Fruit fly (Drosophila melanogaster) whole organism, embryonic: ENCODE results near the gene CG17364.
A peak's percentile ranks its signal among the peaks of the same experiment; 100 is the strongest.

Experiments
- Ada2b ChIP-seq: fragments of 200-800 bp; sonication (Bioruptor generic); IDR thresholded peaks from 2 replicates; pipeline ENCODE4 v1.3.6; 2022; ENCODE audit warnings: missing biosample characterization, missing genetic modification characterization
- CG10274 ChIP-seq: fragments of 200-800 bp; sonication (Bioruptor generic); optimal IDR thresholded peaks from 3 replicates; lab custom pipeline; 2017; ENCODE audit warnings: missing biosample characterization, mild to moderate bottlenecking, missing genetic modification characterization
- CG12236 ChIP-seq: fragments of 200-800 bp; sonication (Bioruptor generic); optimal IDR thresholded peaks from 2 replicates; lab custom pipeline; 2016; ENCODE audit warnings: missing biosample characterization, missing genetic modification characterization
- CG14667 ChIP-seq: fragments of 200-800 bp; sonication (Bioruptor generic); IDR thresholded peaks from 2 replicates; pipeline ENCODE4 v1.3.6; 2022; ENCODE audit warnings: missing biosample characterization, missing genetic modification characterization
- CG1602 ChIP-seq: fragments of 200-800 bp; sonication (Bioruptor generic); optimal IDR thresholded peaks from 3 replicates; lab custom pipeline; 2016; ENCODE audit warnings: missing biosample characterization, missing genetic modification characterization
- CG16779 ChIP-seq: fragments of 200-800 bp; sonication (Bioruptor generic); IDR thresholded peaks from 2 replicates; pipeline ENCODE4 v1.3.6; 2022; ENCODE audit warnings: missing biosample characterization, missing genetic modification characterization
- CG17385 ChIP-seq: fragments of 200-800 bp; sonication (Bioruptor generic); optimal IDR thresholded peaks from 3 replicates; lab custom pipeline; 2018; ENCODE audit warnings: missing biosample characterization, mild to moderate bottlenecking, missing genetic modification characterization
- CG17802 ChIP-seq: fragments of 200-800 bp; sonication (Bioruptor generic); optimal IDR thresholded peaks from 2 replicates; lab custom pipeline; 2018; ENCODE audit warnings: missing biosample characterization, mild to moderate bottlenecking, missing genetic modification characterization, moderate library complexity
- CG17829 ChIP-seq: fragments of 200-800 bp; optimal IDR thresholded peaks from 2 replicates; lab custom pipeline; 2019; ENCODE audit warnings: missing biosample characterization, mild to moderate bottlenecking, missing genetic modification characterization, moderate library complexity
- CG18262 ChIP-seq: fragments of 200-800 bp; optimal IDR thresholded peaks from 3 replicates; lab custom pipeline; 2019; ENCODE audit warnings: missing biosample characterization, mild to moderate bottlenecking, missing genetic modification characterization, moderate library complexity
- CG2129 ChIP-seq: fragments of 200-800 bp; sonication (Bioruptor generic); IDR thresholded peaks from 2 replicates; pipeline ENCODE4 v1.3.6; 2022; ENCODE audit warnings: missing biosample characterization, missing genetic modification characterization; ENCODE audit not compliant: partially characterized antibody
- CG30431 ChIP-seq: fragments of 200-800 bp; sonication (Bioruptor generic); optimal IDR thresholded peaks from 2 replicates; lab custom pipeline; 2017; ENCODE audit warnings: missing biosample characterization, missing genetic modification characterization
- CG31224 ChIP-seq: fragments of 200-800 bp; sonication (Bioruptor generic); IDR thresholded peaks from 2 replicates; pipeline ENCODE4 v1.3.6; 2022; ENCODE audit warnings: missing biosample characterization, missing genetic modification characterization
- CG3163 ChIP-seq: fragments of 200-800 bp; sonication (Bioruptor generic); optimal IDR thresholded peaks from 3 replicates; lab custom pipeline; 2016; ENCODE audit warnings: missing biosample characterization, missing genetic modification characterization
- CG3281 ChIP-seq: fragments of 200-800 bp; sonication (Bioruptor generic); optimal IDR thresholded peaks from 3 replicates; lab custom pipeline; 2017; ENCODE audit warnings: missing biosample characterization, mild to moderate bottlenecking, missing genetic modification characterization
- CG34422 ChIP-seq: fragments of 200-800 bp; sonication (Bioruptor generic); IDR thresholded peaks from 3 replicates; pipeline ENCODE4 v1.3.6; 2022; ENCODE audit warnings: missing biosample characterization, missing genetic modification characterization
- CG42726 ChIP-seq: fragments of 200-800 bp; sonication (Bioruptor generic); IDR thresholded peaks from 2 replicates; pipeline ENCODE4 v1.3.6; 2022; ENCODE audit warnings: missing biosample characterization, missing genetic modification characterization; ENCODE audit not compliant: partially characterized antibody
- CG4360 ChIP-seq: fragments of 200-800 bp; sonication (Bioruptor generic); IDR thresholded peaks from 2 replicates; pipeline ENCODE4 v1.3.6; 2022; ENCODE audit warnings: missing biosample characterization, missing genetic modification characterization
- CG4424 ChIP-seq: fragments of 200-800 bp; sonication (Bioruptor generic); optimal IDR thresholded peaks from 3 replicates; lab custom pipeline; 2016; ENCODE audit warnings: missing biosample characterization, missing genetic modification characterization
- CG7963 ChIP-seq: fragments of 200-800 bp; sonication (Bioruptor generic); IDR thresholded peaks from 3 replicates; pipeline ENCODE4 v1.3.6; 2022; ENCODE audit warnings: missing biosample characterization, missing genetic modification characterization; ENCODE audit not compliant: partially characterized antibody
- CG9876 ChIP-seq: fragments of 200-800 bp; sonication (Bioruptor generic); optimal IDR thresholded peaks from 2 replicates; lab custom pipeline; 2016; ENCODE audit warnings: missing biosample characterization, missing genetic modification characterization
- Dfd ChIP-seq, 2 experiments: fragments of >200 bp; optimal IDR thresholded peaks; 2 replicates each; lab custom pipeline; 2017; ENCODE audit warnings: missing biosample characterization in 2 of 2, missing genetic modification characterization in 2 of 2
- Doc3 ChIP-seq: fragments of 200-800 bp; sonication (Bioruptor generic); IDR thresholded peaks from 3 replicates; pipeline ENCODE4 v1.3.6; 2022; ENCODE audit warnings: missing biosample characterization, missing genetic modification characterization; ENCODE audit not compliant: partially characterized antibody
- ERR ChIP-seq: fragments of 200-800 bp; sonication (Bioruptor generic); optimal IDR thresholded peaks from 2 replicates; lab custom pipeline; 2016; ENCODE audit warnings: missing biosample characterization, missing genetic modification characterization
- H15 ChIP-seq: fragments of 200-800 bp; sonication (Bioruptor generic); IDR thresholded peaks from 3 replicates; pipeline ENCODE4 v1.3.6; 2022; ENCODE audit warnings: missing biosample characterization, missing genetic modification characterization
- Lhr ChIP-seq: fragments of 200-800 bp; sonication (Bioruptor generic); optimal IDR thresholded peaks from 3 replicates; lab custom pipeline; 2017; ENCODE audit warnings: mild to moderate bottlenecking, missing biosample characterization, missing genetic modification reagents, missing genetic modification characterization
- Lim3 ChIP-seq: fragments of 200-800 bp; sonication (Bioruptor generic); IDR thresholded peaks from 2 replicates; pipeline ENCODE4 v1.3.6; 2022; ENCODE audit warnings: missing biosample characterization, missing genetic modification characterization
- Oaz ChIP-seq: fragments of 200-800 bp; sonication (Bioruptor generic); IDR thresholded peaks from 2 replicates; pipeline ENCODE4 v1.3.6; 2022; ENCODE audit warnings: missing biosample characterization, missing genetic modification characterization
- Ptx1 ChIP-seq: fragments of 200-800 bp; sonication (Bioruptor generic); IDR thresholded peaks from 2 replicates; pipeline ENCODE4 v1.3.6; 2022; ENCODE audit warnings: missing biosample characterization, missing genetic modification characterization
- ab ChIP-seq: fragments of 200-800 bp; sonication (Bioruptor generic); optimal IDR thresholded peaks from 2 replicates; lab custom pipeline; 2016; ENCODE audit warnings: missing biosample characterization, missing genetic modification characterization
- az2 ChIP-seq: fragments of 200-800 bp; sonication (Bioruptor generic); optimal IDR thresholded peaks from 3 replicates; lab custom pipeline; 2016; ENCODE audit warnings: missing biosample characterization, missing genetic modification characterization
- bcd ChIP-seq: fragments of 200-800 bp; sonication (Bioruptor generic); optimal IDR thresholded peaks from 2 replicates; lab custom pipeline; 2017; ENCODE audit warnings: missing biosample characterization, mild to moderate bottlenecking, missing genetic modification characterization
- corto ChIP-seq: fragments of 200-800 bp; sonication (Bioruptor generic); optimal IDR thresholded peaks from 2 replicates; lab custom pipeline; 2016; ENCODE audit warnings: missing biosample characterization, mild to moderate bottlenecking, missing genetic modification characterization, moderate library complexity
- emc ChIP-seq: fragments of 200-800 bp; sonication (Bioruptor generic); optimal IDR thresholded peaks from 2 replicates; lab custom pipeline; 2016; ENCODE audit warnings: missing biosample characterization, missing genetic modification characterization
- ems ChIP-seq: fragments of 200-800 bp; sonication (Bioruptor generic); optimal IDR thresholded peaks from 3 replicates; lab custom pipeline; 2016; ENCODE audit warnings: missing biosample characterization, missing genetic modification characterization
- fd102C ChIP-seq: fragments of 200-800 bp; sonication (Bioruptor generic); optimal IDR thresholded peaks from 2 replicates; lab custom pipeline; 2018; ENCODE audit warnings: missing biosample characterization, mild to moderate bottlenecking, missing genetic modification characterization, moderate library complexity
- fd96Cb ChIP-seq: fragments of 200-800 bp; sonication (Bioruptor generic); optimal IDR thresholded peaks from 2 replicates; lab custom pipeline; 2018; ENCODE audit warnings: missing biosample characterization, mild to moderate bottlenecking, missing genetic modification characterization, moderate library complexity
- fru ChIP-seq: fragments of >200 bp; optimal IDR thresholded peaks from 2 replicates; lab custom pipeline; 2017
- gem ChIP-seq: fragments of 200-800 bp; sonication (Bioruptor generic); optimal IDR thresholded peaks from 2 replicates; lab custom pipeline; 2019; ENCODE audit warnings: missing biosample characterization, mild to moderate bottlenecking, missing genetic modification characterization, moderate library complexity
- h ChIP-seq: fragments of >200 bp; optimal IDR thresholded peaks from 2 replicates; lab custom pipeline; 2017
- hkb ChIP-seq, 2 experiments: fragments of 200-800 bp in 1 of 2; fragments of >200 bp in 1 of 2; sonication (Bioruptor generic) in 1 of 2; IDR thresholded peaks in 1 of 2; optimal IDR thresholded peaks in 1 of 2; 2 replicates each; pipeline versions ENCODE4 v1.3.6 to Lab custom; 2017 to 2022; ENCODE audit warnings: missing biosample characterization in 1 of 2, missing genetic modification characterization in 1 of 2
- hth ChIP-seq: fragments of >200 bp; optimal IDR thresholded peaks from 2 replicates; lab custom pipeline; 2017; ENCODE audit warnings: inconsistent platforms
- knrl ChIP-seq: fragments of 200-800 bp; sonication (Bioruptor generic); IDR thresholded peaks from 3 replicates; pipeline ENCODE4 v1.3.6; 2022; ENCODE audit warnings: missing biosample characterization, missing genetic modification characterization; ENCODE audit not compliant: partially characterized antibody
- pan ChIP-seq, 4 experiments: fragments of >200 bp in 3 of 4; fragments of 200-800 bp in 1 of 4; sonication (Bioruptor generic) in 1 of 4; optimal IDR thresholded peaks in 3 of 4; IDR thresholded peaks in 1 of 4; 2 replicates each; pipeline versions ENCODE4 v1.3.6 to Lab custom; 2017 to 2022; ENCODE audit warnings: missing biosample characterization in 2 of 4, missing genetic modification characterization in 2 of 4, mixed read lengths in 1 of 4
- pb ChIP-seq: fragments of 200-800 bp; sonication (Bioruptor generic); optimal IDR thresholded peaks from 3 replicates; lab custom pipeline; 2016; ENCODE audit warnings: missing biosample characterization, missing genetic modification characterization
- ranshi ChIP-seq: fragments of 200-800 bp; sonication (Bioruptor generic); IDR thresholded peaks from 2 replicates; pipeline ENCODE4 v1.3.6; 2022; ENCODE audit warnings: missing biosample characterization, missing genetic modification characterization
- row ChIP-seq: fragments of 200-800 bp; sonication (Bioruptor generic); IDR thresholded peaks from 3 replicates; pipeline ENCODE4 v1.3.6; 2022; ENCODE audit warnings: missing biosample characterization, missing genetic modification characterization
- slou ChIP-seq: fragments of 200-800 bp; sonication (Bioruptor generic); optimal IDR thresholded peaks from 3 replicates; lab custom pipeline; 2016; ENCODE audit warnings: missing biosample characterization, missing genetic modification characterization
- stwl ChIP-seq: fragments of 200-800 bp; sonication (Bioruptor generic); optimal IDR thresholded peaks from 3 replicates; lab custom pipeline; 2018; ENCODE audit warnings: missing biosample characterization, mild to moderate bottlenecking, missing genetic modification characterization, moderate library complexity
- tgo ChIP-seq: fragments of 200-800 bp; sonication (Bioruptor generic); IDR thresholded peaks from 3 replicates; pipeline ENCODE4 v1.3.6; 2022; ENCODE audit warnings: missing biosample characterization, missing genetic modification characterization
- trem ChIP-seq: fragments of 200-800 bp; optimal IDR thresholded peaks from 3 replicates; lab custom pipeline; 2019; ENCODE audit warnings: missing biosample characterization, mild to moderate bottlenecking, missing genetic modification characterization, moderate library complexity
- twi ChIP-seq: fragments of 200-800 bp; optimal IDR thresholded peaks from 2 replicates; lab custom pipeline; 2019; ENCODE audit warnings: missing biosample characterization, mild to moderate bottlenecking, missing genetic modification characterization, moderate library complexity
- yki ChIP-seq: fragments of >200 bp; optimal IDR thresholded peaks from 3 replicates; lab custom pipeline; 2018

CG17364 gene

dm6 chr3L:13996992-13997391 is 3.8 kb upstream of the CG17364 start, which contains the start of gene CG17361:
CG17361 (plus strand) TSS chr3L:13997191.
- no peak for TF ChIP-seq fd96Cb (tag; lab: Kevin White, UChicago)
- peak; percentile 18 for TF ChIP-seq CG18262 (tag; lab: Kevin White, UChicago)
- no peak for TF ChIP-seq Doc3 (GFP tag; lab: Robert Waterston, UW)
- no peak for TF ChIP-seq H15
- no peak for TF ChIP-seq pan (optimal IDR thresholded peaks at IDR 0.05; lab: Kevin White, UChicago)
- no peak for TF ChIP-seq pan (GFP tag; optimal IDR thresholded peaks at IDR 0.05 in 1 of 2, IDR thresholded peaks at IDR 0.05 in 1 of 2)
- TF ChIP-seq twi (tag; lab: Kevin White, UChicago): no peak
- no peak for TF ChIP-seq hkb (optimal IDR thresholded peaks at IDR 0.05; lab: Kevin White, UChicago)
- TF ChIP-seq hkb (GFP tag; IDR thresholded peaks at IDR 0.05; lab: Robert Waterston, UW): no peak
- peak; percentile 22 for TF ChIP-seq trem (tag; lab: Kevin White, UChicago)
- no peak for TF ChIP-seq az2 (GFP tag; lab: Kevin White, UChicago)
- TF ChIP-seq Dfd (GFP tag; optimal IDR thresholded peaks at IDR 0.05; lab: Kevin White, UChicago): no peak
- TF ChIP-seq CG3281: no peak
- TF ChIP-seq CG42726: no peak
- no peak for TF ChIP-seq corto (GFP tag; lab: Kevin White, UChicago)
- TF ChIP-seq ab (GFP tag; lab: Kevin White, UChicago): no peak
- TF ChIP-seq bcd (GFP tag; lab: Kevin White, UChicago): no peak
- TF ChIP-seq hth (lab: Kevin White, UChicago): no peak
- TF ChIP-seq CG14667 (GFP tag; lab: Robert Waterston, UW): no peak
- no peak for TF ChIP-seq ERR (GFP tag; lab: Kevin White, UChicago)
- TF ChIP-seq Lim3 (GFP tag; lab: Robert Waterston, UW): no peak
- TF ChIP-seq row (GFP tag; lab: Robert Waterston, UW): peak; percentile 81
- no peak for TF ChIP-seq ranshi (GFP tag; lab: Robert Waterston, UW)
- no peak for TF ChIP-seq CG31224 (GFP tag; lab: Robert Waterston, UW)
- no peak for TF ChIP-seq CG12236
- TF ChIP-seq CG1602 (GFP tag; lab: Kevin White, UChicago): no peak
- no peak for TF ChIP-seq CG30431
- TF ChIP-seq CG4424 (GFP tag; lab: Kevin White, UChicago): no peak
- TF ChIP-seq CG4360 (GFP tag; lab: Robert Waterston, UW): no peak
- TF ChIP-seq pb (GFP tag; lab: Kevin White, UChicago): no peak
- TF ChIP-seq CG9876 (GFP tag; lab: Kevin White, UChicago): no peak
- no peak for TF ChIP-seq emc (GFP tag; lab: Kevin White, UChicago)
- TF ChIP-seq CG34422 (GFP tag; lab: Robert Waterston, UW): peak; percentile 12; the same call in 1 of the 3 replicates
- no peak for TF ChIP-seq Lhr (GFP tag; lab: Kevin White, UChicago)
- TF ChIP-seq CG2129 (GFP tag; lab: Robert Waterston, UW): no peak
- TF ChIP-seq yki (lab: Kevin White, UChicago): no peak
- TF ChIP-seq CG17385: no peak
- TF ChIP-seq CG17802 (tag; lab: Kevin White, UChicago): no peak
- no peak for TF ChIP-seq knrl (GFP tag; lab: Robert Waterston, UW)
- no peak for TF ChIP-seq ems (GFP tag; lab: Kevin White, UChicago)
- no peak for TF ChIP-seq Ada2b (GFP tag; lab: Robert Waterston, UW)
- TF ChIP-seq Oaz: no peak
- TF ChIP-seq CG10274 (GFP tag; lab: Kevin White, UChicago): no peak
- TF ChIP-seq Ptx1: peak; percentile 27; the same call in 1 of the 2 replicates
- TF ChIP-seq gem (tag; lab: Kevin White, UChicago): peak; percentile 27
- no peak for TF ChIP-seq slou
- TF ChIP-seq tgo (GFP tag; lab: Robert Waterston, UW): no peak
- TF ChIP-seq CG16779: no peak
- TF ChIP-seq CG17829: peak; percentile 11
- TF ChIP-seq CG7963 (GFP tag; lab: Robert Waterston, UW): no peak
- TF ChIP-seq CG3163 (GFP tag; lab: Kevin White, UChicago): no peak
- no peak for TF ChIP-seq fru
- no peak for TF ChIP-seq h (lab: Kevin White, UChicago)
- TF ChIP-seq stwl (tag; lab: Kevin White, UChicago): peak; percentile 43
- no peak for TF ChIP-seq fd102C (GFP tag; lab: Kevin White, UChicago)
